Worm (Caenorhabditis elegans): Measurements from ENCODE around the gene tmed-4.

- TF ChIP-seq klf-2 (GFP tag; conservative IDR thresholded peaks at IDR 0.05) = no peak
- no peak for TF ChIP-seq med-1 (GFP tag; optimal IDR thresholded peaks at IDR 0.05; ENCODE audit: insufficient read depth)
- no peak for TF ChIP-seq cog-1 (tag; optimal IDR thresholded peaks at IDR 0.05)
- TF ChIP-seq ztf-29 (GFP tag; IDR thresholded peaks at IDR 0.05) = no peak
- TF ChIP-seq flt-1 (GFP tag; IDR thresholded peaks at IDR 0.05) = no peak
Observed at ce11 chrV:19904790-19905189, 44.1 kb downstream of the tmed-4 start.
